Worm (Caenorhabditis elegans): ENCODE measurements around the gene clhm-1.

clhm-1 gene

DNA sequence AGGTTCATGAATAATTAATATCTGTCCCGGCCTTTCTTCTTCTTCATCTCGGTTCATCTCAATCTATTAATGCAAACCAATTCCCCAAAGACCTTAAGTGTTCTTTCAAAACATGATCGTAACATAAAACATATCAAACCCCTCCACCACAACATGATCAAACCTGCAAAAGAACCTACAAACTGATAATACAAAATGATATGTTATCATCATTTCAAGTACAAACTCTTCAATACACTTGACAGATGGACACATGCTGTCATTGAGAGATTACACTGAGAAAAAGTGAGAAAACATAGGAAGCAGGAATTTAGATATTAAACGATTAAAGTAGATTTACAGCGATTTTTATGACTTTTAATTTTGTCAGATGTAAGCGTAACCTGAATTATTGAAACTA lies 46.3 kb downstream of the clhm-1 start:
- TF ChIP-seq mls-2 (tag; optimal IDR thresholded peaks at IDR 0.05) (no peak), unc-62 (GFP tag; optimal IDR thresholded peaks at IDR 0.05) (peak; percentile 91)

- no peak for TF ChIP-seq flh-1 (GFP tag; optimal IDR thresholded peaks at IDR 0.05)
- TF ChIP-seq cnd-1 (tag; optimal IDR thresholded peaks at IDR 0.05) = no peak
- no peak for TF ChIP-seq nhr-237 (tag; optimal IDR thresholded peaks at IDR 0.05)
- peak; percentile 14 for TF ChIP-seq ces-1 (GFP tag; optimal IDR thresholded peaks at IDR 0.05)
- peak; percentile 6 for TF ChIP-seq unc-120 (tag; optimal IDR thresholded peaks at IDR 0.05; ENCODE audit: poor library complexity, severe bottlenecking)
Measured at ce11 chrII:6823912-6824311, 46.9 kb downstream of the clhm-1 start.

- TF ChIP-seq mls-2 (tag; optimal IDR thresholded peaks at IDR 0.05) = no peak
- no peak for TF ChIP-seq nhr-76 (tag; optimal IDR thresholded peaks at IDR 0.05)
- TF ChIP-seq unc-39 (tag; optimal IDR thresholded peaks at IDR 0.05) = no peak
- TF ChIP-seq cnd-1 (tag; optimal IDR thresholded peaks at IDR 0.05) = no peak
- no peak for TF ChIP-seq ceh-43 (GFP tag; optimal IDR thresholded peaks at IDR 0.05)
- TF ChIP-seq ces-1 (GFP tag; optimal IDR thresholded peaks at IDR 0.05) = no peak
- no peak for TF ChIP-seq blmp-1 (tag; optimal IDR thresholded peaks at IDR 0.05)
- no peak for TF ChIP-seq ceh-39 (tag; optimal IDR thresholded peaks at IDR 0.05)
- peak; percentile 98 for TF ChIP-seq unc-62 (GFP tag; optimal IDR thresholded peaks at IDR 0.05)
- TF ChIP-seq lsy-2 (tag; optimal IDR thresholded peaks at IDR 0.05) = no peak
- no peak for TF ChIP-seq drap-1 (GFP tag; optimal IDR thresholded peaks at IDR 0.05)
- no peak for TF ChIP-seq snpc-4 (tag; optimal IDR thresholded peaks at IDR 0.05)
- no peak for TF ChIP-seq nhr-28 (tag; optimal IDR thresholded peaks at IDR 0.05)
- TF ChIP-seq bed-3 (GFP tag; optimal IDR thresholded peaks at IDR 0.05) = no peak
- TF ChIP-seq lin-13 (tag; optimal IDR thresholded peaks at IDR 0.05) = no peak
- no peak for TF ChIP-seq pha-4 (tag; optimal IDR thresholded peaks at IDR 0.05)
- no peak for TF ChIP-seq ztf-11 (tag; optimal IDR thresholded peaks at IDR 0.05)
- no peak for TF ChIP-seq mep-1 (tag; optimal IDR thresholded peaks at IDR 0.05)
- no peak for TF ChIP-seq zip-8 (tag; optimal IDR thresholded peaks at IDR 0.05)
- TF ChIP-seq hlh-1 (tag; optimal IDR thresholded peaks at IDR 0.05) = peak; percentile 88
- TF ChIP-seq nhr-237 (tag; optimal IDR thresholded peaks at IDR 0.05) = no peak
- no peak for TF ChIP-seq nhr-12 (tag; optimal IDR thresholded peaks at IDR 0.05)
- TF ChIP-seq ham-2 (GFP tag; optimal IDR thresholded peaks at IDR 0.05) = no peak
- no peak for TF ChIP-seq elt-1 (tag; optimal IDR thresholded peaks at IDR 0.05; ENCODE audit: borderline replicate concordance, insufficient read depth)
- TF ChIP-seq unc-120 (tag; optimal IDR thresholded peaks at IDR 0.05; ENCODE audit: poor library complexity, severe bottlenecking) = peak; percentile 47
- no peak for TF ChIP-seq mab-5 (tag; optimal IDR thresholded peaks at IDR 0.05)
- TF ChIP-seq sptf-1 (tag; optimal IDR thresholded peaks at IDR 0.05) = no peak
- TF ChIP-seq flh-1 (GFP tag; optimal IDR thresholded peaks at IDR 0.05) = no peak
- TF ChIP-seq lin-32 (GFP tag; optimal IDR thresholded peaks at IDR 0.05) = no peak
- no peak for TF ChIP-seq tbx-8 (GFP tag; optimal IDR thresholded peaks at IDR 0.05)
- TF ChIP-seq nhr-2 (tag; optimal IDR thresholded peaks at IDR 0.05) = peak; percentile 73
Measured at ce11 chrII:6823233-6823632, 47.6 kb downstream of the clhm-1 start.

ce11 chrII:6822347-6822746 lies 48.5 kb downstream of the clhm-1 start:
- TF ChIP-seq bed-3 (GFP tag; optimal IDR thresholded peaks at IDR 0.05) (no peak), elt-3 (tag; optimal IDR thresholded peaks at IDR 0.05) (no peak), sem-2 (GFP tag; optimal IDR thresholded peaks at IDR 0.05) (no peak), lin-13 (tag; optimal IDR thresholded peaks at IDR 0.05) (no peak), mls-2 (tag; optimal IDR thresholded peaks at IDR 0.05) (no peak), unc-62 (GFP tag; optimal IDR thresholded peaks at IDR 0.05) (peak; percentile 95), zip-8 (tag; optimal IDR thresholded peaks at IDR 0.05) (no peak), ham-2 (GFP tag; optimal IDR thresholded peaks at IDR 0.05) (no peak), nhr-2 (tag; optimal IDR thresholded peaks at IDR 0.05) (no peak), hlh-1 (tag; optimal IDR thresholded peaks at IDR 0.05) (peak; percentile 39), mep-1 (tag; optimal IDR thresholded peaks at IDR 0.05) (no peak), elt-1 (tag; optimal IDR thresholded peaks at IDR 0.05; ENCODE audit: borderline replicate concordance, insufficient read depth) (peak; percentile 61), unc-39 (tag; optimal IDR thresholded peaks at IDR 0.05) (no peak), drap-1 (GFP tag; optimal IDR thresholded peaks at IDR 0.05) (no peak), ceh-39 (tag; optimal IDR thresholded peaks at IDR 0.05) (no peak), ces-1 (GFP tag; optimal IDR thresholded peaks at IDR 0.05) (peak; percentile 24), nhr-12 (tag; optimal IDR thresholded peaks at IDR 0.05) (no peak), cnd-1 (tag; optimal IDR thresholded peaks at IDR 0.05) (no peak), ceh-43 (GFP tag; optimal IDR thresholded peaks at IDR 0.05) (no peak), ztf-11 (tag; optimal IDR thresholded peaks at IDR 0.05) (no peak), unc-120 (tag; optimal IDR thresholded peaks at IDR 0.05; ENCODE audit: poor library complexity, severe bottlenecking) (peak; percentile 46), lsy-2 (tag; optimal IDR thresholded peaks at IDR 0.05) (no peak)

Measured in whole organism, mixed stage, embryonic.